Worm (Caenorhabditis elegans): ENCODE results near the gene spig-7.

- TF ChIP-seq mes-2 (tag; optimal IDR thresholded peaks at IDR 0.05; ENCODE audit: poor library complexity, severe bottlenecking) (peak; percentile 76), unc-130 (GFP tag; optimal IDR thresholded peaks at IDR 0.05) (no peak), unc-39 (tag; optimal IDR thresholded peaks at IDR 0.05) (no peak), aly-2 (tag; optimal IDR thresholded peaks at IDR 0.05) (no peak), nhr-6 (tag; optimal IDR thresholded peaks at IDR 0.05) (no peak), lsy-2 (tag; optimal IDR thresholded peaks at IDR 0.05) (peak; percentile 29 to 50), fkh-10 (GFP tag; optimal IDR thresholded peaks at IDR 0.05) (no peak), lin-1 (GFP tag; IDR thresholded peaks at IDR 0.05) (no peak), ZK546.5 (tag; optimal IDR thresholded peaks at IDR 0.05) (no peak), daf-8 (GFP tag; IDR thresholded peaks at IDR 0.05) (no peak), zfp-3 (GFP tag; conservative IDR thresholded peaks at IDR 0.05) (no peak)
These were observed 20.0 kb upstream of the spig-7 start, which contains the start of the genes F53E2.2 and unc-60 for ce11 chrV:1474486-1475125.

Measured in whole organism, L4 larva.